Worm (Caenorhabditis elegans) whole organism, L3 larva: Measurements from ENCODE around the gene F38C2.1.

Experiments used
- aly-2 ChIP-seq: fragments of 150-350 bp; optimal IDR thresholded peaks from 2 replicates; lab custom pipeline; 2014; ENCODE audit warnings: missing biosample characterization, missing genetic modification characterization
- fos-1 ChIP-seq: fragments of 150-350 bp; optimal IDR thresholded peaks from 2 replicates; lab custom pipeline; 2014; ENCODE audit warnings: missing biosample characterization, missing genetic modification characterization
- lin-39 ChIP-seq: fragments of 150-350 bp; optimal IDR thresholded peaks from 2 replicates; lab custom pipeline; 2018; ENCODE audit warnings: missing biosample characterization, missing genetic modification reagents, missing genetic modification characterization
- nhr-28 ChIP-seq: fragments of 150-350 bp; optimal IDR thresholded peaks from 2 replicates; lab custom pipeline; 2014; ENCODE audit warnings: missing biosample characterization, missing genetic modification characterization
- tbx-2 ChIP-seq: sonication (generic microtip); optimal IDR thresholded peaks from 2 replicates; lab custom pipeline; 2016; ENCODE audit warnings: mild to moderate bottlenecking, missing genetic modification characterization, missing compliant biosample characterization
- ztf-11 ChIP-seq: fragments of 150-350 bp; optimal IDR thresholded peaks from 2 replicates; lab custom pipeline; 2014; ENCODE audit warnings: missing biosample characterization, missing genetic modification characterization

ce11 chrIV:16298851-16299250, 51.6 kb downstream of the F38C2.1 start, which contains the start of gene srz-72:
- no peak for TF ChIP-seq aly-2 (tag; lab: Kevin White, UChicago)
- no peak for TF ChIP-seq tbx-2
- TF ChIP-seq nhr-28 = no peak
- no peak for TF ChIP-seq lin-39 (tag; lab: Kevin White, UChicago)
- TF ChIP-seq ztf-11 (tag; lab: Kevin White, UChicago) = no peak
- no peak for TF ChIP-seq fos-1 (tag; lab: Kevin White, UChicago)
